Worm (Caenorhabditis elegans) whole organism, L4/young adult: ENCODE data around the gene F35H10.6.

Experiments used
- dao-5 ChIP-seq: sonication (generic microtip); optimal IDR thresholded peaks from 2 replicates; lab custom pipeline; 2016; ENCODE audit warnings: missing genotype, missing genetic modification characterization, moderate library complexity, missing compliant biosample characterization
- him-1 ChIP-seq: sonication (generic microtip); optimal IDR thresholded peaks from 2 replicates; lab custom pipeline; 2016; ENCODE audit warnings: missing genotype, missing genetic modification reagents, missing genetic modification characterization, missing compliant biosample characterization

- peak; percentile 50 for TF ChIP-seq dao-5 (tag; lab: Kevin White, UChicago)
- TF ChIP-seq him-1 (tag; lab: Kevin White, UChicago) = no peak
Measured at ce11 chrIV:8260848-8261638, 38.7 kb upstream of the F35H10.6 start, which contains the start of gene vit-6.
